Worm (Caenorhabditis elegans): ENCODE measurements around the gene poml-1.

The poml-1 gene

ce11 chrX:13697520-13697919 lies 25.2 kb downstream of the poml-1 start (continued):
- TF ChIP-seq ekl-4 (GFP tag; IDR thresholded peaks at IDR 0.05) = no peak
- no peak for TF ChIP-seq lin-35 (GFP tag; optimal IDR thresholded peaks at IDR 0.05)
- no peak for TF ChIP-seq F33H1.4 (GFP tag; IDR thresholded peaks at IDR 0.05)
- no peak for TF ChIP-seq ztf-18 (tag; optimal IDR thresholded peaks at IDR 0.05)
- TF ChIP-seq tbp1 (GFP tag; optimal IDR thresholded peaks at IDR 0.05) = peak; percentile 72
- TF ChIP-seq F23B12.7 (tag; optimal IDR thresholded peaks at IDR 0.05; ENCODE audit: insufficient read depth) = no peak
- no peak for TF ChIP-seq attf-3 (GFP tag; conservative IDR thresholded peaks at IDR 0.05)
- no peak for TF ChIP-seq somi-1 (GFP tag; optimal IDR thresholded peaks at IDR 0.05)
- no peak for TF ChIP-seq ceh-40 (GFP tag; IDR thresholded peaks at IDR 0.05)
- peak; percentile 53 for TF ChIP-seq B0261.1 (tag; optimal IDR thresholded peaks at IDR 0.05)
- TF ChIP-seq aptf-2 (GFP tag; conservative IDR thresholded peaks at IDR 0.05) = no peak
- TF ChIP-seq lir-1 (GFP tag; conservative IDR thresholded peaks at IDR 0.05) = no peak
- TF ChIP-seq rpc-1 (optimal IDR thresholded peaks at IDR 0.05) = peak; percentile 54
- TF ChIP-seq rpc-1 (tag; optimal IDR thresholded peaks at IDR 0.05) = peak; percentile 80
- TF ChIP-seq ama-1 (optimal IDR thresholded peaks at IDR 0.05) = no peak
- TF ChIP-seq ama-1 (GFP tag; optimal IDR thresholded peaks at IDR 0.05) = no peak
- no peak for TF ChIP-seq nhr-80 (tag; optimal IDR thresholded peaks at IDR 0.05)
- no peak for TF ChIP-seq madf-6 (GFP tag; IDR thresholded peaks at IDR 0.05)
- no peak for TF ChIP-seq hmg-1.2 (GFP tag; IDR thresholded peaks at IDR 0.05)
- TF ChIP-seq dpl-1 (GFP tag; optimal IDR thresholded peaks at IDR 0.05) = no peak
- TF ChIP-seq ceh-79 (tag; optimal IDR thresholded peaks at IDR 0.05) = no peak
- TF ChIP-seq D2030.7 (GFP tag; IDR thresholded peaks at IDR 0.05) = 0 out of 2 replicates have a peak, but pooled peaks have one; percentile 27
- no peak for TF ChIP-seq B0035.1 (tag; optimal IDR thresholded peaks at IDR 0.05)
- TF ChIP-seq snpc-1.3 (tag; optimal IDR thresholded peaks at IDR 0.05; ENCODE audit: insufficient read depth) = no peak
- TF ChIP-seq unc-62 (GFP tag; optimal IDR thresholded peaks at IDR 0.05) = no peak
- TF ChIP-seq nhr-27 (tag; optimal IDR thresholded peaks at IDR 0.05) = no peak
- no peak for TF ChIP-seq dox-1 (GFP tag; IDR thresholded peaks at IDR 0.05)
- no peak for TF ChIP-seq madf-10 (tag; optimal IDR thresholded peaks at IDR 0.05)

- TF ChIP-seq lin-35 (GFP tag; optimal IDR thresholded peaks at IDR 0.05) (peak in 1 of 3 experiments; percentile 19), dpl-1 (GFP tag; optimal IDR thresholded peaks at IDR 0.05) (no peak), ets-4 (GFP tag; optimal IDR thresholded peaks at IDR 0.05) (no peak), ZK185.1 (tag; optimal IDR thresholded peaks at IDR 0.05; ENCODE audit: poor library complexity, severe bottlenecking) (no peak)
Observed at ce11 chrX:13696152-13696551, 26.6 kb downstream of the poml-1 start.

ce11 chrX:13690333-13690732 lies 32.4 kb downstream of the poml-1 start:
- TF ChIP-seq hmg-1.2 (GFP tag; IDR thresholded peaks at IDR 0.05) (peak; percentile 49; the same call in 1 of the 2 replicates), hmg-20 (GFP tag; IDR thresholded peaks at IDR 0.05) (no peak), F23B12.7 (tag; optimal IDR thresholded peaks at IDR 0.05; ENCODE audit: insufficient read depth) (no peak), madf-10 (tag; optimal IDR thresholded peaks at IDR 0.05) (no peak), xnd-1 (tag; optimal IDR thresholded peaks at IDR 0.05) (no peak), nhr-120 (GFP tag; IDR thresholded peaks at IDR 0.05) (no peak), snpc-4 (GFP tag; optimal IDR thresholded peaks at IDR 0.05) (peak; percentile 43), snpc-4 (tag; optimal IDR thresholded peaks at IDR 0.05) (peak in 3 of 4 experiments; percentile 65 to 90 (median 88)), F22D6.2 (tag; optimal IDR thresholded peaks at IDR 0.05) (no peak), somi-1 (GFP tag; optimal IDR thresholded peaks at IDR 0.05) (no peak), snpc-1.1 (tag; optimal IDR thresholded peaks at IDR 0.05; ENCODE audit: insufficient read depth) (peak; percentile 57), tbx-9 (tag; optimal IDR thresholded peaks at IDR 0.05; ENCODE audit: borderline replicate concordance) (no peak), hlh-26 (GFP tag; conservative IDR thresholded peaks at IDR 0.05) (no peak), fkh-3 (tag; optimal IDR thresholded peaks at IDR 0.05) (no peak), ztf-25 (GFP tag; IDR thresholded peaks at IDR 0.05) (no peak), die-1 (tag; optimal IDR thresholded peaks at IDR 0.05) (no peak), ztf-3 (GFP tag; optimal IDR thresholded peaks at IDR 0.05) (no peak), akir-1 (GFP tag; optimal IDR thresholded peaks at IDR 0.05) (no peak), hsf-1 (GFP tag; IDR thresholded peaks at IDR 0.05) (no peak), Y53F4B.3 (GFP tag; IDR thresholded peaks at IDR 0.05) (no peak), atf-7 (tag; optimal IDR thresholded peaks at IDR 0.05) (no peak), lir-1 (GFP tag; conservative IDR thresholded peaks at IDR 0.05) (no peak), sea-2 (GFP tag; IDR thresholded peaks at IDR 0.05) (no peak)
